Worm (Caenorhabditis elegans): ENCODE results near the gene F25E5.8.

DNA sequence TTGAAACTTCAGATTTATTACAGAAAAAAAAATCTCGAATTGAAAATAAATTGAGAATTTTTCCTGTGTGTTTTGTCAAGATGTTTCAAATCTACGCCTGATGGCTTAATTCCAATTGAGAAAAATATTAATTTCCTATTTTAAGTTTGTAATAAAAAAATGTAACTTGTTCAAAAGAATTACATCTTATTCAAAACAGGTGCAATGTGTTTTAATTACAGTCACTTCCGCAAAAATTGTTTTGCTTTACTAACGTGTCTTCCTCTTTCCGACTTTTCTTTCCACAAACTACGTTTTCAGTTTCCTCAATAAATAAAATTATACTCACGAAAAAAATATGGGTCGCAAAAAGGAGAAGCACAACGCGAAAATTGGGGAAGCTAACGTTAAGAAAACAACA is 2.3 kb downstream of the F25E5.8 start, which contains the start of gene F25E5.16:
- TF ChIP-seq ceh-39 (tag; optimal IDR thresholded peaks at IDR 0.05) = no peak
- TF ChIP-seq ceh-83 (GFP tag; optimal IDR thresholded peaks at IDR 0.05) = no peak
- TF ChIP-seq nhr-237 (tag; optimal IDR thresholded peaks at IDR 0.05) = no peak
- no peak for TF ChIP-seq ces-1 (GFP tag; optimal IDR thresholded peaks at IDR 0.05)
- no peak for TF ChIP-seq lsy-2 (tag; optimal IDR thresholded peaks at IDR 0.05)
- TF ChIP-seq lin-13 (tag; optimal IDR thresholded peaks at IDR 0.05) = no peak
- TF ChIP-seq nhr-76 (tag; optimal IDR thresholded peaks at IDR 0.05) = no peak
- TF ChIP-seq tbx-8 (GFP tag; optimal IDR thresholded peaks at IDR 0.05) = no peak
- no peak for TF ChIP-seq nhr-2 (tag; optimal IDR thresholded peaks at IDR 0.05)
- TF ChIP-seq elt-3 (tag; optimal IDR thresholded peaks at IDR 0.05) = no peak
- no peak for TF ChIP-seq mep-1 (tag; optimal IDR thresholded peaks at IDR 0.05)
- TF ChIP-seq unc-62 (GFP tag; optimal IDR thresholded peaks at IDR 0.05) = no peak
